Worm (Caenorhabditis elegans) whole organism, late embryonic: ENCODE measurements around the gene T03G6.1.

ENCODE experiments used
- pat-9 ChIP-seq: fragments of 200-800 bp; sonication (Bioruptor generic); optimal IDR thresholded peaks from 2 replicates; lab custom pipeline; 2018; ENCODE audit warnings: mild to moderate bottlenecking, missing genetic modification characterization, moderate library complexity, missing compliant biosample characterization
- ttx-3 ChIP-seq: sonication (generic microtip); optimal IDR thresholded peaks from 2 replicates; lab custom pipeline; 2016; ENCODE audit warnings: missing genetic modification reagents, missing genetic modification characterization, missing compliant biosample characterization

DNA sequence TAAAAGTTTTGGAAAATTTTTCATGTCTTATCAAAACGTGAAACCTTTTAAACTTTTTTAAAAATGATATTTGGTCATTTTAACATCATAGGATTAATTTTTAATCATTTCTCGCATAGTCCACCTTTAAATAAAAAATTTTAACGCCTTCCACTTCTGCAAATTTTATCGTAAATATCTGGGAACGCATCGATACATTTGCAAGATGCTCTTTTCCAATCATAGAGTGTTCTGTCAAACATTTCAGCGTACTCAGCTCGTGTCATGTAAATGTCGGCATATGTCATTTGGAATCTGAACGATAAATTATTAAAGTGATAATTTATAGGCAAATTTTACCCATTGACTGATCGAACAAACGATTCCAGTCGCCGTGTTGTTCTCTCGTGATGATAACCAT is 48.0 kb upstream of the T03G6.1 start, which contains the start of gene F52H2.5:
- no peak for TF ChIP-seq ttx-3 (tag; lab: Kevin White, UChicago)
- TF ChIP-seq pat-9 (tag; lab: Kevin White, UChicago) = no peak
